Worm (Caenorhabditis elegans) whole organism, late embryonic: Measurements from ENCODE around the gene Y57G11C.14.
"Not testable (repeated sequence)": the region's sequence is repeated elsewhere in the genome, so short reads cannot be mapped to it uniquely, and the experiment has no call there.

Source experiments
- ceh-18 ChIP-seq: sonication (generic microtip); optimal IDR thresholded peaks from 2 replicates; lab custom pipeline; 2016; ENCODE audit warnings: missing genetic modification characterization, missing compliant biosample characterization
- dve-1 ChIP-seq: sonication (generic microtip); optimal IDR thresholded peaks from 2 replicates; lab custom pipeline; 2017; ENCODE audit warnings: antibody characterized with exemption, mild to moderate bottlenecking, missing genetic modification characterization, missing compliant biosample characterization
- hlh-13 ChIP-seq: fragments of 200-800 bp; sonication (Bioruptor generic); optimal IDR thresholded peaks from 2 replicates; lab custom pipeline; 2018; ENCODE audit warnings: mild to moderate bottlenecking, missing genetic modification characterization, missing compliant biosample characterization

Gene Y57G11C.14

DNA sequence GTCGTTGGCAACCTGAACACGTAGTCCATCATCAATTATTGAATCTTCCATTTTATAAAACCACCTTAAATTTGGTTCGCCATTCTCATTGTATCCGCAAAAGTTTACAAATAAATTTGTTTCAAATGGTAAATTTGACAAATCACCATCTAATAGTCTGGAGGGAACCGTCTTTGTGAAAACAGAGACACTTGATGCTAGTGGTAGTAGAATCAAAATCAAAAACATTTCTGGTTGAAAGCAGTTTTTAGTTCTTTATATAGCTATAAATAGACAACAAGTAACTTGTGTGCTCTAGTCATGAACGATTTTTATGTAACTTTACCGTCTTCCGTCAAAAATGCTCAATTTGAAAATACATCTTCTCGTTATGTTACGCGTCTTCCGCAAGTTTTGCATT lies 44.0 kb downstream of the Y57G11C.14 start, which contains the start of gene Y57G11C.20:
Gene Y57G11C.20 (plus strand): TSS at position 301 of the 400 bp plus-strand sequence.
- TF ChIP-seq ceh-18 (tag; lab: Kevin White, UChicago); dve-1 (tag; lab: Kevin White, UChicago); hlh-13 (GFP tag; lab: Kevin White, UChicago): not testable (repeated sequence)
